Fruit fly (Drosophila melanogaster): ENCODE measurements around the gene Act5C.

The Act5C gene

dm6 chrX:5917310-5917988, 16.8 kb downstream of the Act5C start:
- no peak for TF ChIP-seq fd85E (GFP tag; optimal IDR thresholded peaks at IDR 0.05)
- no peak for TF ChIP-seq CG10631 (GFP tag; optimal IDR thresholded peaks at IDR 0.05)
- TF ChIP-seq Smox (GFP tag; optimal IDR thresholded peaks at IDR 0.05): no peak
- TF ChIP-seq net (GFP tag; optimal IDR thresholded peaks at IDR 0.05): no peak
- TF ChIP-seq Eip93F (GFP tag; optimal IDR thresholded peaks at IDR 0.05): no peak
- TF ChIP-seq Eip78C (GFP tag): peak; percentile 28
- TF ChIP-seq dsx (GFP tag; optimal IDR thresholded peaks at IDR 0.05; ENCODE audit: poor library complexity, severe bottlenecking): no peak
- TF ChIP-seq CG15336 (GFP tag; IDR thresholded peaks at IDR 0.05): peak; percentile 50
- peak; percentile 4 for TF ChIP-seq CG34406 (GFP tag; optimal IDR thresholded peaks at IDR 0.05)
- TF ChIP-seq dac (GFP tag; optimal IDR thresholded peaks at IDR 0.05): no peak
- TF ChIP-seq CG10669 (GFP tag; optimal IDR thresholded peaks at IDR 0.05): no peak
- TF ChIP-seq Ets21C (GFP tag; optimal IDR thresholded peaks at IDR 0.05): no peak
- no peak for TF ChIP-seq CG6854 (GFP tag; optimal IDR thresholded peaks at IDR 0.05)
- TF ChIP-seq Lpt (GFP tag; optimal IDR thresholded peaks at IDR 0.05): no peak
- no peak for TF ChIP-seq Hr4 (GFP tag; optimal IDR thresholded peaks at IDR 0.05)
- TF ChIP-seq CG32006 (GFP tag; optimal IDR thresholded peaks at IDR 0.05): no peak
- peak; percentile 49; the same call in 1 of the 3 replicates for TF ChIP-seq CG8119 (GFP tag; IDR thresholded peaks at IDR 0.05)
- TF ChIP-seq Gug (GFP tag; IDR thresholded peaks at IDR 0.05): no peak
- no peak for TF ChIP-seq Blimp-1 (GFP tag; optimal IDR thresholded peaks at IDR 0.05)
- TF ChIP-seq CG1621 (tag; optimal IDR thresholded peaks at IDR 0.05): no peak
- TF ChIP-seq salr (GFP tag; optimal IDR thresholded peaks at IDR 0.05): no peak
- TF ChIP-seq eg (GFP tag; IDR thresholded peaks at IDR 0.05): peak; percentile 67; the same call in 2 of the 3 replicates
- TF ChIP-seq acj6 (GFP tag; optimal IDR thresholded peaks at IDR 0.05): no peak
- no peak for TF ChIP-seq CG3919 (GFP tag; optimal IDR thresholded peaks at IDR 0.05)
- TF ChIP-seq CG11294 (GFP tag; IDR thresholded peaks at IDR 0.05): no peak
- peak; percentile 27; the same call in 1 of the 3 replicates for TF ChIP-seq CG6163 (GFP tag; IDR thresholded peaks at IDR 0.05)
- no peak for TF ChIP-seq CG31627 (GFP tag; optimal IDR thresholded peaks at IDR 0.05)
- no peak for TF ChIP-seq CG7368 (GFP tag; optimal IDR thresholded peaks at IDR 0.05)
- no peak for TF ChIP-seq CG6792 (GFP tag; optimal IDR thresholded peaks at IDR 0.05)
- no peak for TF ChIP-seq svp (GFP tag)
- TF ChIP-seq CG6276 (GFP tag; optimal IDR thresholded peaks at IDR 0.05): peak; percentile 38
- no peak for TF ChIP-seq CG3032 (tag; optimal IDR thresholded peaks at IDR 0.05)
- no peak for TF ChIP-seq CG4318 (GFP tag; optimal IDR thresholded peaks at IDR 0.05)
- no peak for TF ChIP-seq achi (GFP tag; optimal IDR thresholded peaks at IDR 0.05)
- no peak for TF ChIP-seq ss (GFP tag; optimal IDR thresholded peaks at IDR 0.05)
- TF ChIP-seq CG8632 (GFP tag; optimal IDR thresholded peaks at IDR 0.05): no peak
- no peak for TF ChIP-seq Hr38 (GFP tag; optimal IDR thresholded peaks at IDR 0.05)
- no peak for TF ChIP-seq CG11762 (GFP tag; optimal IDR thresholded peaks at IDR 0.05; ENCODE audit: insufficient read depth)
- peak; percentile 9 for TF ChIP-seq vri (GFP tag; optimal IDR thresholded peaks at IDR 0.05)
- TF ChIP-seq fkh (GFP tag; optimal IDR thresholded peaks at IDR 0.05): no peak
- TF ChIP-seq Met (GFP tag; optimal IDR thresholded peaks at IDR 0.05): no peak
- TF ChIP-seq Sox14 (GFP tag; optimal IDR thresholded peaks at IDR 0.05): no peak
